Fruit fly (Drosophila melanogaster) whole organism, embryonic: Measurements from ENCODE around the gene waw.
A peak's percentile ranks its signal among the peaks of the same experiment; 100 is the strongest.

Source experiments
- ATbp ChIP-seq: fragments of 200-800 bp; sonication (Bioruptor generic); optimal IDR thresholded peaks from 2 replicates; lab custom pipeline; 2017; ENCODE audit warnings: missing biosample characterization, mild to moderate bottlenecking, missing genetic modification characterization, missing genetic modification reagents
- BEAF-32 ChIP-seq: fragments of 200-800 bp; sonication (Bioruptor generic); optimal IDR thresholded peaks from 3 replicates; lab custom pipeline; 2017; ENCODE audit warnings: missing biosample characterization, missing genetic modification characterization, mild to moderate bottlenecking, moderate library complexity, missing genetic modification reagents
- CG10462 ChIP-seq: fragments of 200-800 bp; sonication (Bioruptor generic); optimal IDR thresholded peaks from 2 replicates; lab custom pipeline; 2016; ENCODE audit warnings: missing biosample characterization, missing genetic modification characterization
- CG12219 ChIP-seq: fragments of 200-800 bp; sonication (Bioruptor generic); optimal IDR thresholded peaks from 3 replicates; lab custom pipeline; 2018; ENCODE audit warnings: missing biosample characterization, mild to moderate bottlenecking, missing genetic modification characterization
- CG12659 ChIP-seq: fragments of 200-800 bp; sonication (Bioruptor generic); optimal IDR thresholded peaks from 3 replicates; lab custom pipeline; 2017; ENCODE audit warnings: mild to moderate bottlenecking, missing biosample characterization, missing genetic modification reagents, missing genetic modification characterization
- CG14014 ChIP-seq: fragments of 200-800 bp; sonication (Bioruptor generic); IDR thresholded peaks from 2 replicates; pipeline ENCODE4 v1.3.6; 2022; ENCODE audit warnings: missing biosample characterization, missing genetic modification characterization
- CG16863 ChIP-seq: fragments of 200-800 bp; sonication (Bioruptor generic); optimal IDR thresholded peaks from 3 replicates; lab custom pipeline; 2016; ENCODE audit warnings: missing biosample characterization, missing genetic modification characterization
- CG17361 ChIP-seq: fragments of 200-800 bp; sonication (Bioruptor generic); IDR thresholded peaks from 3 replicates; pipeline ENCODE4 v1.3.6; 2022; ENCODE audit warnings: missing biosample characterization, missing genetic modification characterization
- CG18619 ChIP-seq: fragments of 200-800 bp; sonication (Bioruptor generic); optimal IDR thresholded peaks from 3 replicates; lab custom pipeline; 2017; ENCODE audit warnings: missing biosample characterization, mild to moderate bottlenecking, missing genetic modification characterization
- CG18764 ChIP-seq: fragments of 200-800 bp; sonication (Bioruptor generic); optimal IDR thresholded peaks from 3 replicates; lab custom pipeline; 2016; ENCODE audit warnings: missing biosample characterization, missing genetic modification characterization
- CG2202 ChIP-seq: fragments of 200-800 bp; sonication (Bioruptor generic); optimal IDR thresholded peaks from 2 replicates; lab custom pipeline; 2018; ENCODE audit warnings: missing biosample characterization, mild to moderate bottlenecking, missing genetic modification characterization
- CG2875 ChIP-seq: fragments of 200-800 bp; sonication (Bioruptor generic); optimal IDR thresholded peaks from 2 replicates; lab custom pipeline; 2017; ENCODE audit warnings: missing biosample characterization, mild to moderate bottlenecking, missing genetic modification characterization, missing genetic modification reagents
- CG3065 ChIP-seq: fragments of 200-800 bp; sonication (Bioruptor generic); optimal IDR thresholded peaks from 2 replicates; lab custom pipeline; 2016; ENCODE audit warnings: missing biosample characterization, missing genetic modification characterization
- CG3281 ChIP-seq: fragments of 200-800 bp; sonication (Bioruptor generic); optimal IDR thresholded peaks from 3 replicates; lab custom pipeline; 2017; ENCODE audit warnings: missing biosample characterization, mild to moderate bottlenecking, missing genetic modification characterization
- CG5953 ChIP-seq: fragments of 200-800 bp; sonication (Bioruptor generic); IDR thresholded peaks from 2 replicates; pipeline ENCODE4 v1.3.6; 2022; ENCODE audit warnings: missing biosample characterization, missing genetic modification characterization
- CG6689 ChIP-seq: fragments of 200-800 bp; sonication (Bioruptor generic); IDR thresholded peaks from 2 replicates; pipeline ENCODE4 v1.3.6; 2022; ENCODE audit warnings: missing biosample characterization, missing genetic modification characterization
- CG8089 ChIP-seq: fragments of 200-800 bp; sonication (Bioruptor generic); optimal IDR thresholded peaks from 3 replicates; lab custom pipeline; 2016; ENCODE audit warnings: missing biosample characterization, missing genetic modification characterization
- CG8281 ChIP-seq: fragments of 200-800 bp; sonication (Bioruptor generic); optimal IDR thresholded peaks from 2 replicates; lab custom pipeline; 2018; ENCODE audit warnings: missing biosample characterization, mild to moderate bottlenecking, missing genetic modification characterization, moderate library complexity
- CG8359 ChIP-seq: fragments of 200-800 bp; sonication (Bioruptor generic); optimal IDR thresholded peaks from 2 replicates; lab custom pipeline; 2017; ENCODE audit warnings: missing biosample characterization, mild to moderate bottlenecking, missing genetic modification characterization, borderline replicate concordance
- CHES-1-like ChIP-seq: fragments of 200-800 bp; sonication (Bioruptor generic); optimal IDR thresholded peaks from 2 replicates; lab custom pipeline; 2016; ENCODE audit warnings: missing biosample characterization, missing genetic modification characterization
- Dip2 ChIP-seq: fragments of 200-800 bp; sonication (Bioruptor generic); IDR thresholded peaks from 2 replicates; pipeline ENCODE4 v1.3.6; 2022; ENCODE audit warnings: missing biosample characterization, missing genetic modification characterization
- Dip3 ChIP-seq: fragments of 200-800 bp; sonication (Bioruptor generic); optimal IDR thresholded peaks from 3 replicates; lab custom pipeline; 2016; ENCODE audit warnings: missing biosample characterization, missing genetic modification characterization
- Dref ChIP-seq: fragments of 200-800 bp; sonication (Bioruptor generic); IDR thresholded peaks from 2 replicates; pipeline ENCODE4 v1.3.6; 2022; ENCODE audit warnings: missing biosample characterization, missing genetic modification characterization
- Drgx ChIP-seq: fragments of 200-800 bp; sonication (Bioruptor generic); IDR thresholded peaks from 2 replicates; pipeline ENCODE4 v1.3.6; 2022; ENCODE audit warnings: missing biosample characterization, missing genetic modification characterization
- Gsc ChIP-seq: fragments of 200-800 bp; sonication (Bioruptor generic); IDR thresholded peaks from 2 replicates; pipeline ENCODE4 v1.3.6; 2022; ENCODE audit warnings: missing biosample characterization, missing genetic modification characterization
- HLH3B ChIP-seq: fragments of 200-800 bp; sonication (Bioruptor generic); IDR thresholded peaks from 2 replicates; pipeline ENCODE4 v1.3.6; 2022; ENCODE audit warnings: missing biosample characterization, missing genetic modification characterization
- MBD-R2 ChIP-seq: fragments of 200-800 bp; sonication (Bioruptor generic); IDR thresholded peaks from 2 replicates; pipeline ENCODE4 v1.3.6; 2022; ENCODE audit warnings: missing biosample characterization, missing genetic modification characterization
- Nf-YA ChIP-seq: fragments of 200-800 bp; sonication (Bioruptor generic); IDR thresholded peaks from 2 replicates; pipeline ENCODE4 v1.3.6; 2022; ENCODE audit warnings: missing biosample characterization, missing genetic modification characterization
- Oaz ChIP-seq: fragments of 200-800 bp; sonication (Bioruptor generic); IDR thresholded peaks from 2 replicates; pipeline ENCODE4 v1.3.6; 2022; ENCODE audit warnings: missing biosample characterization, missing genetic modification characterization
- Oli ChIP-seq: fragments of 200-800 bp; sonication (Bioruptor generic); optimal IDR thresholded peaks from 2 replicates; lab custom pipeline; 2018; ENCODE audit warnings: missing biosample characterization, mild to moderate bottlenecking, missing genetic modification characterization, moderate library complexity
- Opbp ChIP-seq: fragments of 200-800 bp; sonication (Bioruptor generic); IDR thresholded peaks from 3 replicates; pipeline ENCODE4 v1.3.6; 2022; ENCODE audit warnings: missing biosample characterization, missing genetic modification characterization; ENCODE audit not compliant: partially characterized antibody
- PHDP ChIP-seq: fragments of 200-800 bp; sonication (Bioruptor generic); optimal IDR thresholded peaks from 3 replicates; lab custom pipeline; 2018; ENCODE audit warnings: missing biosample characterization, mild to moderate bottlenecking, missing genetic modification characterization, moderate library complexity
- Poxn ChIP-seq: fragments of 200-800 bp; sonication (Bioruptor generic); IDR thresholded peaks from 2 replicates; pipeline ENCODE4 v1.3.6; 2022; ENCODE audit warnings: missing biosample characterization, missing genetic modification characterization
- Ptx1 ChIP-seq: fragments of 200-800 bp; sonication (Bioruptor generic); IDR thresholded peaks from 2 replicates; pipeline ENCODE4 v1.3.6; 2022; ENCODE audit warnings: missing biosample characterization, missing genetic modification characterization
- Spps ChIP-seq: fragments of 200-800 bp; sonication (Bioruptor generic); optimal IDR thresholded peaks from 2 replicates; lab custom pipeline; 2018; ENCODE audit warnings: missing biosample characterization, mild to moderate bottlenecking, missing genetic modification characterization
- Xrp1 ChIP-seq: fragments of 200-800 bp; sonication (Bioruptor generic); IDR thresholded peaks from 2 replicates; pipeline ENCODE4 v1.3.6; 2022; ENCODE audit warnings: missing biosample characterization, missing genetic modification characterization
- abd-A ChIP-seq: fragments of 200-800 bp; sonication (Bioruptor generic); optimal IDR thresholded peaks from 3 replicates; lab custom pipeline; 2019; ENCODE audit warnings: missing biosample characterization, mild to moderate bottlenecking, missing genetic modification characterization, moderate library complexity
- al ChIP-seq: fragments of 200-800 bp; sonication (Bioruptor generic); IDR thresholded peaks from 2 replicates; pipeline ENCODE4 v1.3.6; 2022; ENCODE audit warnings: missing biosample characterization, missing genetic modification characterization
- emc ChIP-seq: fragments of 200-800 bp; sonication (Bioruptor generic); optimal IDR thresholded peaks from 2 replicates; lab custom pipeline; 2016; ENCODE audit warnings: missing biosample characterization, missing genetic modification characterization
- fd102C ChIP-seq: fragments of 200-800 bp; sonication (Bioruptor generic); optimal IDR thresholded peaks from 2 replicates; lab custom pipeline; 2018; ENCODE audit warnings: missing biosample characterization, mild to moderate bottlenecking, missing genetic modification characterization, moderate library complexity
- fd3F ChIP-seq: fragments of 200-800 bp; sonication (Bioruptor generic); optimal IDR thresholded peaks from 2 replicates; lab custom pipeline; 2018; ENCODE audit warnings: missing biosample characterization, mild to moderate bottlenecking, missing genetic modification characterization, moderate library complexity
- her ChIP-seq: fragments of 200-800 bp; sonication (Bioruptor generic); optimal IDR thresholded peaks from 2 replicates; lab custom pipeline; 2016; ENCODE audit warnings: missing biosample characterization, missing genetic modification characterization
- ken ChIP-seq: fragments of 200-800 bp; sonication (Bioruptor generic); IDR thresholded peaks from 3 replicates; pipeline ENCODE4 v1.3.6; 2022; ENCODE audit warnings: missing biosample characterization, missing genetic modification characterization
- kni ChIP-seq: fragments of 200-800 bp; sonication (Bioruptor generic); optimal IDR thresholded peaks from 3 replicates; lab custom pipeline; 2017; ENCODE audit warnings: mild to moderate bottlenecking, missing biosample characterization, missing genetic modification reagents, missing genetic modification characterization
- lola ChIP-seq, 3 experiments: fragments of >200 bp in 2 of 3; fragments of 200-800 bp in 1 of 3; sonication (Bioruptor generic) in 1 of 3; optimal IDR thresholded peaks; 2 replicates each; lab custom pipeline; 2017 to 2019; ENCODE audit warnings: missing biosample characterization in 3 of 3, missing genetic modification characterization in 3 of 3, mild to moderate bottlenecking in 1 of 3, moderate library complexity in 1 of 3
- mirr ChIP-seq: fragments of 200-800 bp; sonication (Bioruptor generic); optimal IDR thresholded peaks from 3 replicates; lab custom pipeline; 2018; ENCODE audit warnings: missing biosample characterization, mild to moderate bottlenecking, missing genetic modification characterization
- run ChIP-seq: fragments of 200-800 bp; sonication (Bioruptor generic); optimal IDR thresholded peaks from 3 replicates; lab custom pipeline; 2018; ENCODE audit warnings: missing biosample characterization, mild to moderate bottlenecking, missing genetic modification characterization
- sd ChIP-seq: fragments of 200-800 bp; sonication (Bioruptor generic); optimal IDR thresholded peaks from 3 replicates; lab custom pipeline; 2018; ENCODE audit warnings: missing biosample characterization, mild to moderate bottlenecking, missing genetic modification characterization, moderate library complexity
- slp2 ChIP-seq: fragments of 200-800 bp; sonication (Bioruptor generic); optimal IDR thresholded peaks from 2 replicates; lab custom pipeline; 2016; ENCODE audit warnings: missing biosample characterization, missing genetic modification characterization
- tin ChIP-seq: fragments of 200-800 bp; sonication (Bioruptor generic); optimal IDR thresholded peaks from 3 replicates; lab custom pipeline; 2016; ENCODE audit warnings: missing biosample characterization, missing genetic modification characterization

Gene waw

DNA sequence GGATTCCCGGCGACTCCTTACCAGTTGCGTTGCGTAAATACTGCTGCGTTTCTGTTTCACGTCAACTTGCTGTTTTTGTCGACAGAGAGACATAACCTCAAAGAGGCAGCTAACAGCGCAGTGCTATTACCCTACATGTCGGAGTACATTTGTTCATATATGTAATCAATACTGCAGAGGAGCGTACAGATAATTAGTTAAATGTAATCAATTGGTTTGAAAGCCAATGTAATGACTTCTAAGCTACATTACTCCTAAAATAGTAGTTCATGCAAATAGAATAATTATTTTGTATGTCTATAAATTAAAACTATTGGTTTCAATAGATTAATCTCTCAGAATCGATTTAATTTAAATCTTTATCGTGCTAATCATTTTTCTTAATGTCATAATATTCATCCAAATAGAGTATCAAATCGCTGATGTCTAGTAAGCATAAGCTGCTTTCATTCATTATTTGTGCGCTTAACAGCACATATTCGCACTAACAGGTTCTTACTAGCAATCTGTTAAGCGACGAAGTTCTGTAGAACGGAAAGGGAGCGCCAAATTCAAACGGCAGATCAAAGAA is 43.5 kb upstream of the waw start, which contains the start of the genes SLIRP1 and anox (continued):
- peak; percentile 62 for TF ChIP-seq slp2
- no peak for TF ChIP-seq Dref (GFP tag; lab: Robert Waterston, UW)
- TF ChIP-seq Opbp (GFP tag; lab: Robert Waterston, UW): no peak
- peak; percentile 87 for TF ChIP-seq Xrp1 (GFP tag; lab: Robert Waterston, UW)
- TF ChIP-seq kni: peak; percentile 66
- peak; percentile 78 for TF ChIP-seq fd3F (GFP tag; lab: Kevin White, UChicago)
- peak; percentile 77 for TF ChIP-seq CG18764 (GFP tag; lab: Kevin White, UChicago)
- TF ChIP-seq sd (tag; lab: Kevin White, UChicago): no peak
- TF ChIP-seq CG14014 (GFP tag; lab: Robert Waterston, UW): peak; percentile 67
- TF ChIP-seq lola (GFP tag; optimal IDR thresholded peaks at IDR 0.05; lab: Kevin White, UChicago): peak in 1 of 3 experiments; percentile 92
- TF ChIP-seq CG10462 (GFP tag; lab: Kevin White, UChicago): peak; percentile 70
- TF ChIP-seq CG3281 (GFP tag; lab: Kevin White, UChicago): peak; percentile 88
- peak; percentile 31; the same call in 1 of the 2 replicates for TF ChIP-seq MBD-R2 (GFP tag; lab: Robert Waterston, UW)
- TF ChIP-seq CG17361: peak; percentile 95
- TF ChIP-seq CG6689 (GFP tag; lab: Robert Waterston, UW): peak; percentile 89
- TF ChIP-seq CG12659 (GFP tag; lab: Kevin White, UChicago): peak; percentile 90
- TF ChIP-seq Oaz (GFP tag; lab: Robert Waterston, UW): peak; percentile 57
- TF ChIP-seq CG18619: peak; percentile 91
- peak; percentile 65 for TF ChIP-seq Dip3
- peak; percentile 66 for TF ChIP-seq ATbp
- peak; percentile 83 for TF ChIP-seq tin (GFP tag; lab: Kevin White, UChicago)
- TF ChIP-seq Poxn (GFP tag; lab: Robert Waterston, UW): peak; percentile 46; the same call in 1 of the 2 replicates
- peak; percentile 78 for TF ChIP-seq CG16863 (GFP tag; lab: Kevin White, UChicago)
- TF ChIP-seq BEAF-32 (GFP tag; lab: Kevin White, UChicago): peak; percentile 25
- peak; percentile 58 for TF ChIP-seq mirr (GFP tag; lab: Kevin White, UChicago)
- peak; percentile 69 for TF ChIP-seq CG8281 (tag; lab: Kevin White, UChicago)
- peak; percentile 70 for TF ChIP-seq Spps
- no peak for TF ChIP-seq emc
- peak; percentile 44; the same call in 1 of the 2 replicates for TF ChIP-seq Gsc (GFP tag; lab: Robert Waterston, UW)
- TF ChIP-seq fd102C: no peak
- peak; percentile 64 for TF ChIP-seq her (GFP tag; lab: Kevin White, UChicago)
- TF ChIP-seq CG5953 (GFP tag; lab: Robert Waterston, UW): peak; percentile 61; the same call in 1 of the 2 replicates
- peak; percentile 90 for TF ChIP-seq PHDP (tag; lab: Kevin White, UChicago)
- peak; percentile 61 for TF ChIP-seq CG8089 (GFP tag; lab: Kevin White, UChicago)
- no peak for TF ChIP-seq abd-A (tag; lab: Kevin White, UChicago)
- peak; percentile 66 for TF ChIP-seq CG8359 (GFP tag; lab: Kevin White, UChicago)
- TF ChIP-seq CG2875 (GFP tag; lab: Kevin White, UChicago): peak; percentile 63
- TF ChIP-seq Nf-YA (GFP tag; lab: Robert Waterston, UW): 0 out of 2 replicates have a peak, but pooled peaks have one; percentile 40
- TF ChIP-seq Oli (tag; lab: Kevin White, UChicago): peak; percentile 91
- peak; percentile 83 for TF ChIP-seq run (tag; lab: Kevin White, UChicago)
- peak; percentile 66 for TF ChIP-seq Drgx (GFP tag; lab: Robert Waterston, UW)
- peak; percentile 73 for TF ChIP-seq CG3065 (GFP tag; lab: Kevin White, UChicago)
- peak; percentile 88 for TF ChIP-seq Ptx1 (GFP tag; lab: Robert Waterston, UW)
- TF ChIP-seq HLH3B (GFP tag; lab: Robert Waterston, UW): peak; percentile 73
- peak; percentile 64 for TF ChIP-seq CG2202 (tag; lab: Kevin White, UChicago)
- peak; percentile 65; the same call in 2 of the 3 replicates for TF ChIP-seq ken (GFP tag; lab: Robert Waterston, UW)
- TF ChIP-seq CHES-1-like: peak; percentile 82
- TF ChIP-seq CG12219 (GFP tag; lab: Kevin White, UChicago): peak; percentile 83
- TF ChIP-seq al (GFP tag; lab: Robert Waterston, UW): peak; percentile 55
- no peak for TF ChIP-seq Dip2
